Fruit fly (Drosophila melanogaster): ENCODE measurements around the gene Antp.
A peak's percentile ranks its signal among the peaks of the same experiment; 100 is the strongest.

The Antp gene

DNA sequence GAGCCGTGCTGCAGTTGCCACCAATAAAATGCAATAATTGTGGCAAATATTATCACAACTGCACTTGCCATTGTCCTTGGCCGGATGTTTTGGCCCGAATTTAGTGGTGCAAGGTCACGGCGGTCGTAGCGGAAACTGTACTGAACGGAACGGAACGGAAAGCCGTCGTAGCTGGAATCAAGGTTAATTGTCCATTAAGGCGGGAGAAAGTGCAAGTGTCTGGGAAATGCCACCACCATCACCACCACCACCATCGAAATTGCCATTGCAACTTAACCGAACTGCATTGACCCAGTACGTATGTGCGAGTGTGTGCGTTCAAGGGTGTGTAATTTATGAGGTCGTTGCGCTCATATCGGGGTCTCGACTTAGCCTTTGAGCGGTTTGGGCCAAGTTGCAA is 7.9 kb upstream of the Antp start:
- TF ChIP-seq usp (GFP tag; optimal IDR thresholded peaks at IDR 0.05): no peak
- TF ChIP-seq Dll (optimal IDR thresholded peaks at IDR 0.05): no peak
- TF ChIP-seq CG8478 (optimal IDR thresholded peaks at IDR 0.05): no peak
- no peak for TF ChIP-seq EcR (GFP tag; optimal IDR thresholded peaks at IDR 0.05)
- no peak for TF ChIP-seq pan (optimal IDR thresholded peaks at IDR 0.05)
- TF ChIP-seq psq (optimal IDR thresholded peaks at IDR 0.05): no peak

dm6 chr3R:7004496-7005206 is 5.6 kb upstream of the Antp start:
- TF ChIP-seq usp (GFP tag; optimal IDR thresholded peaks at IDR 0.05): no peak
- TF ChIP-seq Dll (optimal IDR thresholded peaks at IDR 0.05): no peak
- TF ChIP-seq CG8478 (optimal IDR thresholded peaks at IDR 0.05): no peak

dm6 chr3R:7000693-7001187 is 1.7 kb upstream of the Antp start:
- TF ChIP-seq CG8478 (optimal IDR thresholded peaks at IDR 0.05) (peak; percentile 91), pan (optimal IDR thresholded peaks at IDR 0.05) (no peak), Dll (optimal IDR thresholded peaks at IDR 0.05) (peak; percentile 39), usp (GFP tag; optimal IDR thresholded peaks at IDR 0.05) (no peak), psq (optimal IDR thresholded peaks at IDR 0.05) (no peak), EcR (GFP tag; optimal IDR thresholded peaks at IDR 0.05) (no peak)

DNA sequence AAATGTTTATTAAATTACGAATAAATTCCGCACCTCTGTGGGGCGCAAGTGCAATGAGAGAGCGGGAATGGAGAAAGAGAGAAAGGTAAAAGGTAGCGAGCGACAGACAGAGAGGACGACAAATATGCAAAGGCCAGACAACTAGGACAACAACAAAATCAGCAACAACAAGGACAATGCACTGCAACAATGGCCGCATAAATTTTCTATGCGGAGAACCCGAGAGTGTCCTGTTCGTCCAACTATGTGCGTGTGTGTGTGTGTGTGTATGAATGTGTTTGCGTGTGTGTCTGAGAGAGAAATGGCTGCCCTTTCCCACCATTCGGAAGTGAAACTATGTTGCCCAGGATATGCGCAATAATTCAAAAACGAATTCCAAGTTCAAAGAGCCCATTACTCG is 2.1 kb downstream of the Antp start:
- TF ChIP-seq EcR (GFP tag; optimal IDR thresholded peaks at IDR 0.05) (no peak), Dll (optimal IDR thresholded peaks at IDR 0.05) (no peak), CG8478 (optimal IDR thresholded peaks at IDR 0.05) (no peak), pan (optimal IDR thresholded peaks at IDR 0.05) (no peak), usp (GFP tag; optimal IDR thresholded peaks at IDR 0.05) (no peak), psq (optimal IDR thresholded peaks at IDR 0.05) (no peak)

DNA sequence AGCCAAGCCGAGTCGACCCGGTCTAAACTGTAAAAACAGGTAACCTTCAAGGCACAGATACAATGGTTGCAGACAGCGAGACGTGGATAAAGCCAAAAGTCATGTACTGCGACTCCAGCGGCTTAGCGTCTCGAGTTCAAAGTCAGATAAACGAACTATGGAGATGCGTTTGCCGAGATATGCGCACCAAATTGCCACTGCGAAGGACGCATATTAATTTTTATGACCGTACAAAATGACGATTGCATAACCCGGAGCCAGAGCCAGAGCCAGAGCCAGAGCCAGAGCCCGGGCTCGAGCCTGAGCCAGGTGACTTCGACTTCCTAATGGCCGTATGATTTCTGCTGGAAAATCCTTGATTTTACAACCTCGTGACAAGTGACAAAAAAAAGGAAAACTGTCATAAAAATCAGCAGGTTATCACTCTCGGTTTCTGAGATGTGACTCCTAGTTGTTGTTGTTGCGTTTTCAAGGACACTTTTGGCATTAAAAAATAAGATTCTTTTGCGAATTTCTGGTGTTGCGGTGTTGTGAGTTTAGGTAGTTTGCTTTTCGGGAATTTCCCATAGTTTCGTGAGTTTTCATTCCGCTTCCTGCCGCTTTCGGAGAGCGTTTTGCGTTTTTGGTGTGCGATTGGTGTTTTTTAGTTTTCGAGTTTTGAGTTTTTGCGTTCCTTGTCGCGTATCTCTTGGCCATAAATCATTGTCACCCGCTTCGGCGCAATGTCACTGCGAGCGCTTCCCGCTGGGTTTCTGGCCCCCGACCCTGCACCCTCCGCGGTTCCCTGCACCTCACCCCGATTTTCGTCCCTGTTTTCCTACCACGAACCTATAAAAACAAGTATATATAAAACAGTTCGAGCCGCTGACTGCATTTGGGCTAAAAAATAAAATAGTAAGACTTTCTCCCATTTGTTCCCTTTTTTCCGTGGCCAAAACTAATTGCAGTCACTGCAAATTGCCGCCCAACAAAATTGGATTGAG is 4.2 kb downstream of the Antp start:
- TF ChIP-seq psq (optimal IDR thresholded peaks at IDR 0.05) (no peak), EcR (GFP tag; optimal IDR thresholded peaks at IDR 0.05) (no peak), usp (GFP tag; optimal IDR thresholded peaks at IDR 0.05) (no peak), pan (optimal IDR thresholded peaks at IDR 0.05) (no peak), Dll (optimal IDR thresholded peaks at IDR 0.05) (no peak), CG8478 (optimal IDR thresholded peaks at IDR 0.05) (no peak)

dm6 chr3R:6991888-6992287 is 7.1 kb downstream of the Antp start:
- TF ChIP-seq usp (GFP tag; optimal IDR thresholded peaks at IDR 0.05): no peak
- TF ChIP-seq Dll (optimal IDR thresholded peaks at IDR 0.05): no peak
- TF ChIP-seq psq (optimal IDR thresholded peaks at IDR 0.05): no peak
- TF ChIP-seq CG8478 (optimal IDR thresholded peaks at IDR 0.05): no peak

dm6 chr3R:6990877-6991276 is 8.2 kb downstream of the Antp start:
- TF ChIP-seq Dll (optimal IDR thresholded peaks at IDR 0.05) (no peak), CG8478 (optimal IDR thresholded peaks at IDR 0.05) (no peak), EcR (GFP tag; optimal IDR thresholded peaks at IDR 0.05) (no peak), pan (optimal IDR thresholded peaks at IDR 0.05) (no peak), psq (optimal IDR thresholded peaks at IDR 0.05) (no peak), usp (GFP tag; optimal IDR thresholded peaks at IDR 0.05) (no peak)

- no peak for TF ChIP-seq usp (GFP tag; optimal IDR thresholded peaks at IDR 0.05)
- no peak for TF ChIP-seq EcR (GFP tag; optimal IDR thresholded peaks at IDR 0.05)
- TF ChIP-seq pan (optimal IDR thresholded peaks at IDR 0.05): no peak
- no peak for TF ChIP-seq CG8478 (optimal IDR thresholded peaks at IDR 0.05)
- no peak for TF ChIP-seq psq (optimal IDR thresholded peaks at IDR 0.05)
- no peak for TF ChIP-seq Dll (optimal IDR thresholded peaks at IDR 0.05)
Measured at dm6 chr3R:6989417-6989816, 9.6 kb downstream of the Antp start.

DNA sequence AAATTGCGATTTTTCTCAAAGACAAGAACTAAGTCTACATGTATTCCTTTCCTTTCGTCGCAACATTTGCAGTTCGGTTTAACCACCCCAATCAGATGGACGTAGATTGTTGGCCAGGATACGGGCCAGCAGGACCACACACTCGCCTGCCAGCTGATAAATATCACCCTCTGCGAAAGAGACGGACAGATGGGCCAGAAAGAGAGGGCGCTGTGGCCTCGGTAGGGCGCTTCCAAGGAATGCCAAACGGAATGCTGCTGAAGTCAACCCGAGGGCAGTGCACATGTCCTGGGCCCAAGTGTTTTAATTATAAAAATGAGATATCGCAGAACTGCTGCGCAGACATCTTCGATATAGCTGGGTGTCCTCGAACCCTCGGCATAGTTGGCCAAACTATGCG is 15.4 kb downstream of the Antp start:
- no peak for TF ChIP-seq psq (optimal IDR thresholded peaks at IDR 0.05)
- no peak for TF ChIP-seq CG8478 (optimal IDR thresholded peaks at IDR 0.05)
- no peak for TF ChIP-seq usp (GFP tag; optimal IDR thresholded peaks at IDR 0.05)
- TF ChIP-seq EcR (GFP tag; optimal IDR thresholded peaks at IDR 0.05): no peak
- no peak for TF ChIP-seq pan (optimal IDR thresholded peaks at IDR 0.05)

- no peak for TF ChIP-seq CG8478 (optimal IDR thresholded peaks at IDR 0.05)
- TF ChIP-seq pan (optimal IDR thresholded peaks at IDR 0.05): no peak
- no peak for TF ChIP-seq usp (GFP tag; optimal IDR thresholded peaks at IDR 0.05)
- TF ChIP-seq EcR (GFP tag; optimal IDR thresholded peaks at IDR 0.05): no peak
- no peak for TF ChIP-seq Dll (optimal IDR thresholded peaks at IDR 0.05)
- no peak for TF ChIP-seq psq (optimal IDR thresholded peaks at IDR 0.05)
Measured at dm6 chr3R:6978351-6978750, 20.7 kb downstream of the Antp start.

- TF ChIP-seq pan (optimal IDR thresholded peaks at IDR 0.05): no peak
Measured at dm6 chr3R:6977114-6977513, 21.9 kb downstream of the Antp start.

DNA sequence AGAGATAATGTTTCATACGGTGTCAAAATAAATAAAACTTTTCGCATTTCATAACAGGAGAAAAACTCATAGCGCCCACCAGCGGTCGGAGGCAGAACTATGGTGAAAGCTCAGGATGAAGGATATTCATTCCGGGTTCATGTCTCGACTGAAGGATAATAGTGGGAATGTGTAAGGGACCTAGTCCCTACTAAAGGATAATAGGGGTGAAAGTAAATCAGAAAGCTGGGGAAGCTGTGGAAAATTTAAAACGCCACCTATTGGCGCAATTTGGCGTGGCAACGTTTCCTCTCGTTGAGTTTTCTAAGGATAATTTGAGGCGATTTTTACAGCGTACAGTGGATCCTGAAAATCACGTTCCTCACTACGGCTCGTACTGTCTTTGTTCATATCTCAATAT is 25.7 kb downstream of the Antp start:
- TF ChIP-seq CG8478 (optimal IDR thresholded peaks at IDR 0.05): no peak

All from whole organism.